Worm (Caenorhabditis elegans): ENCODE data around the gene ttr-1.

DNA sequence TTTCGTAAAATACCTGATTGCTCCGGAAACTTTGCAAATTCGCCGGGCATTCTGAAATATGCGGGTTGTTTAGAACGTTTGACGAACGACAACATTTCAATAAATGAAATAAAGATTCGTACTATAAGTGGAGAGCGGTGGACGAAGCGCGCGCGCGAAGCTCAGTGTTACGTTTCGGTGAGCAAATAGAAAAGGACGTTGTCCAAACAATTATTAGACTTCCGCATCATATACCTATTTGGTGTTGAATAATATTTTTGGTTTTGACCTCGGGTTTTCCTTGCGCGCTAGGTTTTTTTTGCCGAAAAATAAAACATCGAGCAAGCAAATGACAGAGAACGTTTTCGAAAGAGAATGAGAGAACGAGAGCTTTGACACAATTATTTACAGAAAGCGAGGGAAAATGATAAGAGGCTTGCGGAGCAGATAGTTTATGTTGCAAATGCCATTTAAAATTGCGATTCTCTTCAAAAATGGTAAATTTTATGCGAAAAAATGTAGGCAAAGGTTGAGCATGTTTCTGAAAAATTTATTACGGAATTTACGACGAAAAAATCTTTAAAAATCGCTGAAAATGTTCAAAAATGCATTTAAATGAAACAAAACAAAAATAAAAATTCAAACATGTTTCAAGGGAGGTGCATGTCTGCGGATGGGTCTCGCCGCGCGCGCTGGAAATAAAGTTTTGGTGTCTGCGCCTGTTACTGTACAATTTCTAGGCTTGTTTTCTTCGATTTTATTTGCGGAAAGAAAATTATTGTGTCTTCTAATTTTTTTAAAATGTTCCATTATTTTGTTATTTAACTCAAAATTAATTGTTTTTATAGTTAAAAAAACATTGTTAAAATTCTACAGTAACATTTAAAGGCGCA lies 18.0 kb upstream of the ttr-1 start, which contains the start of the genes cyld-1 and F40F12.9:
- TF ChIP-seq lin-39 (tag; optimal IDR thresholded peaks at IDR 0.05), result no peak
- no peak for TF ChIP-seq fos-1 (tag; optimal IDR thresholded peaks at IDR 0.05)
- no peak for TF ChIP-seq pqm-1 (tag; optimal IDR thresholded peaks at IDR 0.05)
- TF ChIP-seq nhr-11 (tag; optimal IDR thresholded peaks at IDR 0.05), result no peak
- no peak for TF ChIP-seq nhr-12 (tag; optimal IDR thresholded peaks at IDR 0.05)
- no peak for TF ChIP-seq nhr-28 (tag; optimal IDR thresholded peaks at IDR 0.05)
- no peak for TF ChIP-seq lin-15B (tag; optimal IDR thresholded peaks at IDR 0.05)
- TF ChIP-seq nhr-77 (tag; optimal IDR thresholded peaks at IDR 0.05), result no peak
- TF ChIP-seq skn-1 (tag; optimal IDR thresholded peaks at IDR 0.05), result no peak
- TF ChIP-seq unc-39 (tag; optimal IDR thresholded peaks at IDR 0.05), result no peak
